Worm (Caenorhabditis elegans) whole organism, young adult: Measurements from ENCODE around the gene K02E2.7.

Experiments used
- F49E8.2 ChIP-seq: sonication (generic microtip); optimal IDR thresholded peaks from 3 replicates; lab custom pipeline; 2017; ENCODE audit warnings: missing genetic modification characterization, mild to moderate bottlenecking, missing compliant biosample characterization, antibody characterized with exemption, moderate library complexity; ENCODE audit not compliant: insufficient read depth
- aptf-2 ChIP-seq: fragments of 200-800 bp; sonication (Bioruptor generic); conservative IDR thresholded peaks from 2 replicates; pipeline ENCODE4 v1.3.6; 2022; ENCODE audit warnings: missing genetic modification reagents, missing genetic modification characterization, missing compliant biosample characterization
- chd-7 ChIP-seq: sonication (generic microtip); optimal IDR thresholded peaks from 2 replicates; lab custom pipeline; 2016; ENCODE audit warnings: mild to moderate bottlenecking, missing genetic modification characterization, moderate library complexity, missing compliant biosample characterization
- fkh-3 ChIP-seq: sonication (generic microtip); optimal IDR thresholded peaks from 2 replicates; lab custom pipeline; 2016; ENCODE audit warnings: mild to moderate bottlenecking, missing genetic modification characterization, missing compliant biosample characterization
- nhr-90 ChIP-seq: sonication (generic microtip); optimal IDR thresholded peaks from 2 replicates; lab custom pipeline; 2016; ENCODE audit warnings: missing genotype, mild to moderate bottlenecking, missing genetic modification characterization, missing compliant biosample characterization

ce11 chrV:20335264-20335663 is 51.6 kb downstream of the K02E2.7 start, which contains the start of gene Y38H6A.5:
- TF ChIP-seq chd-7 (tag; lab: Kevin White, UChicago) (no peak), aptf-2 (GFP tag; lab: Robert Waterston, UW) (no peak), nhr-90 (no peak), F49E8.2 (tag; lab: Kevin White, UChicago) (no peak), fkh-3 (no peak)
